Fruit fly (Drosophila melanogaster): Measurements from ENCODE around the gene Ser.

The Ser gene

dm6 chr3R:27218814-27219213 is 24.7 kb upstream of the Ser start:
- no peak for TF ChIP-seq CG1620 (GFP tag; optimal IDR thresholded peaks at IDR 0.05)

dm6 chr3R:27218288-27218687 is 24.2 kb upstream of the Ser start:
- TF ChIP-seq CG33017 (tag; optimal IDR thresholded peaks at IDR 0.05), result no peak
- no peak for TF ChIP-seq CG12768 (GFP tag; optimal IDR thresholded peaks at IDR 0.05)
- no peak for TF ChIP-seq cnc (optimal IDR thresholded peaks at IDR 0.05)
- TF ChIP-seq tj (GFP tag; optimal IDR thresholded peaks at IDR 0.05), result no peak
- TF ChIP-seq CG7045 (GFP tag; optimal IDR thresholded peaks at IDR 0.05), result no peak
- TF ChIP-seq CG7101 (tag; optimal IDR thresholded peaks at IDR 0.05), result no peak
- TF ChIP-seq CG1620 (GFP tag; optimal IDR thresholded peaks at IDR 0.05), result no peak
- no peak for TF ChIP-seq Mnt (GFP tag; optimal IDR thresholded peaks at IDR 0.05)
- TF ChIP-seq CG5204 (GFP tag; optimal IDR thresholded peaks at IDR 0.05), result no peak
- no peak for TF ChIP-seq Hr96 (GFP tag; optimal IDR thresholded peaks at IDR 0.05)
- no peak for TF ChIP-seq pad (GFP tag; optimal IDR thresholded peaks at IDR 0.05)
- no peak for TF ChIP-seq kay (GFP tag; ENCODE audit: borderline replicate concordance)
- no peak for TF ChIP-seq bab1 (GFP tag; optimal IDR thresholded peaks at IDR 0.05)
- TF ChIP-seq toe (GFP tag; optimal IDR thresholded peaks at IDR 0.05), result no peak
- TF ChIP-seq Crg-1 (GFP tag; optimal IDR thresholded peaks at IDR 0.05), result no peak

- TF ChIP-seq CG1620 (GFP tag; optimal IDR thresholded peaks at IDR 0.05) (no peak), CG5204 (GFP tag; optimal IDR thresholded peaks at IDR 0.05) (no peak), toe (GFP tag; optimal IDR thresholded peaks at IDR 0.05) (no peak), ovo (GFP tag; optimal IDR thresholded peaks at IDR 0.05) (no peak), tj (GFP tag; optimal IDR thresholded peaks at IDR 0.05) (no peak), Mnt (GFP tag; optimal IDR thresholded peaks at IDR 0.05) (no peak), CG12768 (GFP tag; optimal IDR thresholded peaks at IDR 0.05) (no peak), pad (GFP tag; optimal IDR thresholded peaks at IDR 0.05) (no peak), cnc (optimal IDR thresholded peaks at IDR 0.05) (no peak), bab1 (GFP tag; optimal IDR thresholded peaks at IDR 0.05) (no peak)
Measured at dm6 chr3R:27217465-27218059, 23.5 kb upstream of the Ser start.

dm6 chr3R:27214949-27215348 is 20.9 kb upstream of the Ser start:
- TF ChIP-seq cic (GFP tag; optimal IDR thresholded peaks at IDR 0.05) (no peak), cnc (optimal IDR thresholded peaks at IDR 0.05) (no peak), CG7101 (tag; optimal IDR thresholded peaks at IDR 0.05) (no peak), CG7045 (GFP tag; optimal IDR thresholded peaks at IDR 0.05) (no peak), Mnt (GFP tag; optimal IDR thresholded peaks at IDR 0.05) (no peak), CG11617 (GFP tag; optimal IDR thresholded peaks at IDR 0.05) (no peak), ovo (GFP tag; optimal IDR thresholded peaks at IDR 0.05) (no peak), bab1 (GFP tag; optimal IDR thresholded peaks at IDR 0.05) (no peak), toe (GFP tag; optimal IDR thresholded peaks at IDR 0.05) (no peak), CG1620 (GFP tag; optimal IDR thresholded peaks at IDR 0.05) (no peak), Crg-1 (GFP tag; optimal IDR thresholded peaks at IDR 0.05) (no peak), kay (GFP tag; ENCODE audit: borderline replicate concordance) (no peak)

- TF ChIP-seq tj (GFP tag; optimal IDR thresholded peaks at IDR 0.05) (no peak), ovo (GFP tag; optimal IDR thresholded peaks at IDR 0.05) (no peak), Mnt (GFP tag; optimal IDR thresholded peaks at IDR 0.05) (no peak), CG7045 (GFP tag; optimal IDR thresholded peaks at IDR 0.05) (no peak), CG1620 (GFP tag; optimal IDR thresholded peaks at IDR 0.05) (no peak), Clk (GFP tag; optimal IDR thresholded peaks at IDR 0.05) (no peak), CG33017 (tag; optimal IDR thresholded peaks at IDR 0.05) (no peak), CG11617 (GFP tag; optimal IDR thresholded peaks at IDR 0.05) (no peak), Crg-1 (GFP tag; optimal IDR thresholded peaks at IDR 0.05) (no peak), pad (GFP tag; optimal IDR thresholded peaks at IDR 0.05) (no peak), toe (GFP tag; optimal IDR thresholded peaks at IDR 0.05) (no peak), cic (GFP tag; optimal IDR thresholded peaks at IDR 0.05) (no peak)
Measured at dm6 chr3R:27212979-27213580, 19.0 kb upstream of the Ser start.

dm6 chr3R:27209561-27210275 is 15.7 kb upstream of the Ser start:
- TF ChIP-seq bab1 (GFP tag; optimal IDR thresholded peaks at IDR 0.05), result no peak
- TF ChIP-seq Mnt (GFP tag; optimal IDR thresholded peaks at IDR 0.05), result no peak
- no peak for TF ChIP-seq cnc (optimal IDR thresholded peaks at IDR 0.05)
- TF ChIP-seq CG7101 (tag; optimal IDR thresholded peaks at IDR 0.05), result no peak
- no peak for TF ChIP-seq Hr96 (GFP tag; optimal IDR thresholded peaks at IDR 0.05)
- no peak for TF ChIP-seq tj (GFP tag; optimal IDR thresholded peaks at IDR 0.05)
- TF ChIP-seq CG12768 (GFP tag; optimal IDR thresholded peaks at IDR 0.05), result no peak
- TF ChIP-seq CG11617 (GFP tag; optimal IDR thresholded peaks at IDR 0.05), result no peak
- no peak for TF ChIP-seq CG1620 (GFP tag; optimal IDR thresholded peaks at IDR 0.05)
- no peak for TF ChIP-seq Clk (GFP tag; optimal IDR thresholded peaks at IDR 0.05)
- TF ChIP-seq CG5204 (GFP tag; optimal IDR thresholded peaks at IDR 0.05), result no peak
- no peak for TF ChIP-seq CG14711 (tag; optimal IDR thresholded peaks at IDR 0.05)
